Worm (Caenorhabditis elegans) whole organism, young adult: ENCODE results near the gene srr-6.

Experiments used
- B0261.1 ChIP-seq: sonication (generic microtip); optimal IDR thresholded peaks from 2 replicates; lab custom pipeline; 2016; ENCODE audit warnings: mild to moderate bottlenecking, missing genetic modification characterization, moderate library complexity, missing compliant biosample characterization
- F22D6.2 ChIP-seq: sonication (generic microtip); optimal IDR thresholded peaks from 2 replicates; lab custom pipeline; 2016; ENCODE audit warnings: mild to moderate bottlenecking, missing genetic modification characterization, missing compliant biosample characterization
- F39B2.1 ChIP-seq: fragments of 200-800 bp; sonication (Bioruptor generic); IDR thresholded peaks from 2 replicates; pipeline ENCODE4 v1.3.6; 2022; ENCODE audit warnings: missing genetic modification reagents, missing genetic modification characterization, missing compliant biosample characterization
- ama-1 ChIP-seq, 3 experiments: fragments of 150-350 bp in 1 of 3; sonication (generic microtip) in 2 of 3; optimal IDR thresholded peaks; 2 replicates each; lab custom pipeline; 2014 to 2018; ENCODE audit warnings: missing biosample characterization in 2 of 3, missing genetic modification characterization in 2 of 3, missing genetic modification reagents in 2 of 3
- ccch-3 ChIP-seq: fragments of 200-800 bp; sonication (Bioruptor generic); optimal IDR thresholded peaks from 2 replicates; lab custom pipeline; 2018; ENCODE audit warnings: mild to moderate bottlenecking, missing genetic modification characterization, missing compliant biosample characterization
- dpff-1 ChIP-seq: sonication (generic microtip); optimal IDR thresholded peaks from 2 replicates; lab custom pipeline; 2017; ENCODE audit warnings: mild to moderate bottlenecking, missing genetic modification characterization, missing compliant biosample characterization
- fkh-3 ChIP-seq: sonication (generic microtip); optimal IDR thresholded peaks from 2 replicates; lab custom pipeline; 2016; ENCODE audit warnings: mild to moderate bottlenecking, missing genetic modification characterization, missing compliant biosample characterization
- lin-35 ChIP-seq, 3 experiments: fragments of 150-350 bp in 2 of 3; sonication (generic microtip) in 1 of 3; optimal IDR thresholded peaks; 2 replicates each; lab custom pipeline; 2014 to 2018; ENCODE audit warnings: missing biosample characterization in 3 of 3, missing genetic modification characterization in 3 of 3, missing genetic modification reagents in 3 of 3
- mes-4 ChIP-seq: sonication (generic microtip); optimal IDR thresholded peaks from 2 replicates; lab custom pipeline; 2016; ENCODE audit warnings: missing genotype, missing genetic modification characterization, missing compliant biosample characterization
- nfya-1 ChIP-seq: sonication (generic microtip); optimal IDR thresholded peaks from 2 replicates; lab custom pipeline; 2017; ENCODE audit warnings: antibody characterized with exemption, missing compliant biosample characterization, missing genetic modification characterization, borderline replicate concordance; ENCODE audit not compliant: insufficient read depth
- pha-4 ChIP-seq: fragments of 150-350 bp; sonication (generic microtip); optimal IDR thresholded peaks from 2 replicates; lab custom pipeline; 2014; ENCODE audit warnings: missing biosample characterization, missing genetic modification reagents, missing genetic modification characterization
- zfh-2 ChIP-seq: fragments of 200-800 bp; sonication (Bioruptor generic); conservative IDR thresholded peaks from 2 replicates; pipeline ENCODE4 v1.3.6; 2022; ENCODE audit warnings: missing genetic modification reagents, missing genetic modification characterization, missing compliant biosample characterization

ce11 chrV:5018067-5018466 lies 5.5 kb downstream of the srr-6 start:
- TF ChIP-seq nfya-1 (tag; lab: Kevin White, UChicago), result no peak
- TF ChIP-seq F22D6.2 (tag; lab: Kevin White, UChicago), result no peak
- TF ChIP-seq dpff-1, result no peak
- no peak for TF ChIP-seq ccch-3 (GFP tag; lab: Kevin White, UChicago)
- no peak for TF ChIP-seq fkh-3 (tag; lab: Kevin White, UChicago)
- TF ChIP-seq B0261.1, result no peak
- no peak for TF ChIP-seq mes-4
- TF ChIP-seq lin-35 (GFP tag; optimal IDR thresholded peaks at IDR 0.05; lab: Kevin White, UChicago), result no peak
- no peak for TF ChIP-seq ama-1 (optimal IDR thresholded peaks at IDR 0.05; lab: Kevin White, UChicago)
- no peak for TF ChIP-seq ama-1 (GFP tag; optimal IDR thresholded peaks at IDR 0.05; lab: Kevin White, UChicago)
- no peak for TF ChIP-seq F39B2.1 (GFP tag; lab: Robert Waterston, UW)
- no peak for TF ChIP-seq pha-4 (tag; lab: Kevin White, UChicago)
- TF ChIP-seq zfh-2, result no peak
